Fruit fly (Drosophila melanogaster): ENCODE results near the gene CG33286.

- no peak for TF ChIP-seq EcR (GFP tag; optimal IDR thresholded peaks at IDR 0.05)
- no peak for TF ChIP-seq usp (GFP tag; optimal IDR thresholded peaks at IDR 0.05)
Measured at dm6 chr3L:20976383-20976782, 1.9 kb upstream of the CG33286 start.

Measured in whole organism.